Fruit fly (Drosophila melanogaster) whole organism, wandering third instar larva: ENCODE measurements around the gene CG17221.

Source experiments
- Hnf4 ChIP-seq: fragments of 200-800 bp; sonication (Bioruptor generic); optimal IDR thresholded peaks from 2 replicates; lab custom pipeline; 2016; ENCODE audit warnings: missing biosample characterization, mild to moderate bottlenecking, missing genetic modification characterization
- Hr78 ChIP-seq: fragments of >200 bp; optimal IDR thresholded peaks from 2 replicates; lab custom pipeline; 2017; ENCODE audit warnings: missing biosample characterization, missing genetic modification characterization
- Rel ChIP-seq, 2 experiments: fragments of 200-800 bp; sonication (Bioruptor generic) in 1 of 2; optimal IDR thresholded peaks; 2 replicates in 1 of 2; 3 replicates in 1 of 2; lab custom pipeline; 2016 to 2019; ENCODE audit warnings: mild to moderate bottlenecking in 2 of 2, missing biosample characterization in 2 of 2, missing genetic modification characterization in 2 of 2, moderate library complexity in 1 of 2
- br ChIP-seq: fragments of 200-800 bp; sonication (Bioruptor generic); optimal IDR thresholded peaks from 2 replicates; lab custom pipeline; 2016; ENCODE audit warnings: missing biosample characterization, missing genetic modification characterization
- brk ChIP-seq: fragments of 200-800 bp; sonication (Bioruptor generic); optimal IDR thresholded peaks from 2 replicates; lab custom pipeline; 2016; ENCODE audit warnings: missing biosample characterization, mild to moderate bottlenecking, missing genetic modification characterization
- foxo ChIP-seq, 2 experiments: fragments of 200-800 bp; sonication (Bioruptor generic); optimal IDR thresholded peaks; 2 replicates in 1 of 2; 3 replicates in 1 of 2; lab custom pipeline; 2016 to 2017; ENCODE audit warnings: missing biosample characterization in 2 of 2, missing genetic modification characterization in 2 of 2
- h ChIP-seq: fragments of 200-800 bp; sonication (Bioruptor generic); optimal IDR thresholded peaks from 3 replicates; lab custom pipeline; 2016; ENCODE audit warnings: missing biosample characterization, mild to moderate bottlenecking, missing genetic modification characterization
- lola ChIP-seq: fragments of >200 bp; optimal IDR thresholded peaks from 2 replicates; lab custom pipeline; 2017; ENCODE audit warnings: missing biosample characterization, missing genetic modification characterization
- pan ChIP-seq: fragments of >200 bp; optimal IDR thresholded peaks from 2 replicates; lab custom pipeline; 2017
- psq ChIP-seq: fragments of 200-800 bp; sonication (Bioruptor generic); optimal IDR thresholded peaks from 3 replicates; lab custom pipeline; 2017; ENCODE audit warnings: missing biosample characterization, mild to moderate bottlenecking, missing genetic modification characterization, moderate library complexity

dm6 chr2L:3041918-3042615, 2.3 kb downstream of the CG17221 start, which contains the start of gene CG17261:
- TF ChIP-seq h (GFP tag; lab: Kevin White, UChicago): peak; percentile 81
- no peak for TF ChIP-seq Rel (GFP tag; optimal IDR thresholded peaks at IDR 0.05; lab: Kevin White, UChicago)
- peak; percentile 73 for TF ChIP-seq Rel (tag; optimal IDR thresholded peaks at IDR 0.05; lab: Kevin White, UChicago)
- TF ChIP-seq lola (GFP tag; lab: Kevin White, UChicago): no peak
- TF ChIP-seq psq (GFP tag; lab: Kevin White, UChicago): peak; percentile 20
- no peak for TF ChIP-seq Hr78 (GFP tag; lab: Kevin White, UChicago)
- peak in 1 of 2 experiments; percentile 73 for TF ChIP-seq foxo (GFP tag; optimal IDR thresholded peaks at IDR 0.05; lab: Kevin White, UChicago)
- TF ChIP-seq pan (lab: Kevin White, UChicago): no peak
- TF ChIP-seq br (GFP tag; lab: Kevin White, UChicago): peak; percentile 51
- no peak for TF ChIP-seq Hnf4 (GFP tag; lab: Kevin White, UChicago)
- TF ChIP-seq brk (GFP tag; lab: Kevin White, UChicago): no peak
